Worm (Caenorhabditis elegans) whole organism, young adult: Measurements from ENCODE around the gene T16G1.4.

Experiments
- dpff-1 ChIP-seq: sonication (generic microtip); optimal IDR thresholded peaks from 2 replicates; lab custom pipeline; 2017; ENCODE audit warnings: mild to moderate bottlenecking, missing genetic modification characterization, missing compliant biosample characterization
- egl-44 ChIP-seq: fragments of 200-800 bp; sonication (Bioruptor generic); IDR thresholded peaks from 2 replicates; pipeline ENCODE4 v1.3.6; 2022; ENCODE audit warnings: missing genetic modification reagents, missing genetic modification characterization, missing compliant biosample characterization

- no peak for TF ChIP-seq dpff-1 (tag; lab: Kevin White, UChicago)
- TF ChIP-seq egl-44 (GFP tag; lab: Robert Waterston, UW): no peak
Observed at ce11 chrV:12944229-12944628, 2.6 kb upstream of the T16G1.4 start, which contains the start of gene T16G1.3.
